Fruit fly (Drosophila melanogaster) Kc167 (cell line): ENCODE data around the gene gt.

ENCODE experiments used
- h ChIP-seq: fragments of >200 bp; optimal IDR thresholded peaks from 3 replicates; lab custom pipeline; 2018; ENCODE audit warnings: missing external identifiers
- insv ChIP-seq: fragments of >200 bp; optimal IDR thresholded peaks from 3 replicates; lab custom pipeline; 2018; ENCODE audit warnings: missing external identifiers
- psq ChIP-seq: fragments of >200 bp; optimal IDR thresholded peaks from 2 replicates; lab custom pipeline; 2017; ENCODE audit warnings: missing external identifiers

DNA sequence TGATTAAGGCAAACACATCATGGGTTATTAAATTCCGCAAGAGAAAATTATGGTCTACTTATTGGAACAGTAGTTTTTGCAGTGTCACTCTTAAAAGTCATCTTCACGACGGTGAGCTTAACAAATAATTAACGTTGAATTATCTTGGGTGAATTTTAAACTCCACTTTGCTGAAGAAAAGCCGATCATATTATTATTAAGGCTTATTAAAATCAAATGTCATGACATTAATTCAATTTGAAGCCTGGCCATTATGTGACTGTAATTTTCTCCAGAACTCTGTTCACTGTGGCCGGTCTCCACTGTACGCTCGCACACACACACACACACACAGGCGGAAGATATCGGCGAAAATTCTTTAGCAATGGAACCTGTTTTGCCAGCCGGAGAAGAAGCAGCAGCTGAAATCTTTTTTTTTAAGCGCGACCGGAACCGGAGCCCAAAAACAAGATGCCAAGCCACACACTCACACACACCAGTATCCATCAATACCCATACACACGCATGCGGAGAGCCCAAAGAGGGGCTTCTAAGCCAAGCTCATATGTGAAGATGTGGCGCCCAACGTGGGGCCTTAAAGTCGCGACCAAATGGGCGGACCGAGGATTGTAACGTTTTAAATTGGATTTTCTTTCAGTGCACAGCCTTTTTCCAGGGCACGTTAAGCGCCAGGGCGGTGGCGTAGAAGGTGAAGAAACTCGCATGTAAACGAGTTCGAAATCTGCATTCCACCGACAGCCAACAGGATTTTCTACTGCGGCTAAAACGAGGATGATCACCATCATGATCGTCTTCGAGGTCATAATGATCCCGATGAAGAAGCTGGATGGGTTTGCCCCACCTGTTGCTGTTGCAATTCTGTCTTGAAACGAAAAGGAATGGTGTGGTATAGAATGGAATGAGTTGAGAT is 26.8 kb upstream of the gt start:
- TF ChIP-seq psq (lab: Kevin White, UChicago) (no peak), h (lab: Kevin White, UChicago) (no peak), insv (lab: Kevin White, UChicago) (no peak)
